Fruit fly (Drosophila melanogaster) whole organism, pupa: ENCODE data around the gene Mettl4.

ENCODE experiments used
- CG10348 ChIP-seq: fragments of 200-800 bp; sonication (Bioruptor generic); IDR thresholded peaks from 2 replicates; pipeline ENCODE4 v1.3.6; 2022; ENCODE audit warnings: missing biosample characterization, missing genetic modification characterization
- CG34367 ChIP-seq: fragments of 200-800 bp; sonication (Bioruptor generic); optimal IDR thresholded peaks from 2 replicates; lab custom pipeline; 2018; ENCODE audit warnings: missing biosample characterization, mild to moderate bottlenecking, missing genetic modification characterization
- CG8159 ChIP-seq: fragments of 200-800 bp; sonication (Bioruptor generic); optimal IDR thresholded peaks from 3 replicates; lab custom pipeline; 2018; ENCODE audit warnings: missing biosample characterization, mild to moderate bottlenecking, missing genetic modification characterization, moderate library complexity
- EcR ChIP-seq: fragments of 200-800 bp; sonication (Bioruptor generic); optimal IDR thresholded peaks from 3 replicates; lab custom pipeline; 2019; ENCODE audit warnings: missing biosample characterization, missing genetic modification characterization, mild to moderate bottlenecking, moderate library complexity, missing genetic modification reagents
- Pif1A ChIP-seq: fragments of 200-800 bp; sonication (Bioruptor generic); optimal IDR thresholded peaks from 3 replicates; lab custom pipeline; 2016; ENCODE audit warnings: missing biosample characterization, missing genetic modification characterization
- Pif1B ChIP-seq: fragments of 200-800 bp; sonication (Bioruptor generic); optimal IDR thresholded peaks from 3 replicates; lab custom pipeline; 2016; ENCODE audit warnings: missing biosample characterization, missing genetic modification characterization

dm6 chr3R:16661693-16662092 is 10.7 kb upstream of the Mettl4 start:
- TF ChIP-seq Pif1B (GFP tag; lab: Kevin White, UChicago) (no peak), Pif1A (GFP tag; lab: Kevin White, UChicago) (no peak), EcR (GFP tag; lab: Kevin White, UChicago) (no peak), CG8159 (tag; lab: Kevin White, UChicago) (no peak), CG34367 (tag; lab: Kevin White, UChicago) (no peak), CG10348 (no peak)
